Worm (Caenorhabditis elegans) whole organism, L4 larva: ENCODE measurements around the gene abce-1.

Experiments
- F10B5.3 ChIP-seq: sonication (generic microtip); optimal IDR thresholded peaks from 2 replicates; lab custom pipeline; 2016; ENCODE audit warnings: mild to moderate bottlenecking, missing genetic modification characterization, missing compliant biosample characterization
- F44E2.7 ChIP-seq: fragments of 200-800 bp; sonication (Bioruptor generic); IDR thresholded peaks from 2 replicates; pipeline ENCODE4 v2.1.2; 2022; ENCODE audit warnings: missing genetic modification characterization, missing compliant biosample characterization
- F49E8.2 ChIP-seq: sonication (generic microtip); optimal IDR thresholded peaks from 2 replicates; lab custom pipeline; 2016; ENCODE audit warnings: missing compliant biosample characterization, mild to moderate bottlenecking, missing genetic modification characterization, borderline replicate concordance
- Y48G9A.11 ChIP-seq: fragments of 200-800 bp; sonication (Bioruptor generic); IDR thresholded peaks from 2 replicates; pipeline ENCODE4 v1.3.6; 2022; ENCODE audit warnings: missing genetic modification reagents, missing genetic modification characterization, missing compliant biosample characterization
- aha-1 ChIP-seq: fragments of 150-350 bp; peaks from one replicate; lab custom pipeline; 2014; ENCODE audit warnings: missing biosample characterization, missing genetic modification characterization
- aly-2 ChIP-seq: sonication (generic microtip); optimal IDR thresholded peaks from 2 replicates; lab custom pipeline; 2018; ENCODE audit warnings: missing biosample characterization, missing genetic modification characterization
- arid-1 ChIP-seq: fragments of 200-800 bp; sonication (Bioruptor generic); conservative IDR thresholded peaks from 2 replicates; pipeline ENCODE4 v1.3.6; 2022; ENCODE audit warnings: missing genetic modification reagents, missing genetic modification characterization, missing compliant biosample characterization
- ceh-32 ChIP-seq: sonication (generic microtip); optimal IDR thresholded peaks from 2 replicates; lab custom pipeline; 2016; ENCODE audit warnings: mild to moderate bottlenecking, missing genetic modification characterization, missing compliant biosample characterization; ENCODE audit not compliant: poor library complexity
- ces-1 ChIP-seq: fragments of 150-350 bp; sonication (generic microtip); optimal IDR thresholded peaks from 4 replicates; lab custom pipeline; 2014; ENCODE audit warnings: missing biosample characterization, missing genetic modification reagents, missing genetic modification characterization
- cey-2 ChIP-seq: sonication (generic microtip); optimal IDR thresholded peaks from 3 replicates; lab custom pipeline; 2017; ENCODE audit warnings: missing genetic modification characterization, mild to moderate bottlenecking, missing compliant biosample characterization, antibody characterized with exemption, borderline replicate concordance; ENCODE audit not compliant: insufficient read depth
- ctbp-1 ChIP-seq: fragments of 200-800 bp; sonication (Bioruptor generic); IDR thresholded peaks from 2 replicates; pipeline ENCODE4 v1.3.6; 2022; ENCODE audit warnings: missing genetic modification reagents, missing genetic modification characterization, missing compliant biosample characterization
- daf-8 ChIP-seq: fragments of 200-800 bp; sonication (Bioruptor generic); IDR thresholded peaks from 2 replicates; pipeline ENCODE4 v1.3.6; 2022; ENCODE audit warnings: missing genetic modification characterization, missing compliant biosample characterization
- fkh-10 ChIP-seq: fragments of 150-350 bp; optimal IDR thresholded peaks from 2 replicates; lab custom pipeline; 2014; ENCODE audit warnings: missing biosample characterization, missing genetic modification reagents, missing genetic modification characterization
- hlh-30 ChIP-seq: sonication (generic microtip); optimal IDR thresholded peaks from 2 replicates; lab custom pipeline; 2017; ENCODE audit warnings: antibody characterized with exemption, mild to moderate bottlenecking, missing genetic modification characterization, missing compliant biosample characterization; ENCODE audit not compliant: insufficient read depth
- lin-1 ChIP-seq: fragments of 200-800 bp; sonication (Bioruptor generic); IDR thresholded peaks from 2 replicates; pipeline ENCODE4 v1.3.6; 2022; ENCODE audit warnings: missing genetic modification reagents, missing genetic modification characterization, missing compliant biosample characterization
- lsy-2 ChIP-seq, 2 experiments: fragments of 150-350 bp in 1 of 2; sonication (generic microtip) in 1 of 2; optimal IDR thresholded peaks; 2 replicates each; lab custom pipeline; 2014 to 2017; ENCODE audit warnings: missing biosample characterization in 2 of 2, missing genetic modification characterization in 2 of 2
- madf-9 ChIP-seq: fragments of 200-800 bp; sonication (Bioruptor generic); conservative IDR thresholded peaks from 2 replicates; pipeline ENCODE4 v1.3.6; 2022; ENCODE audit warnings: missing genetic modification reagents, missing genetic modification characterization, missing compliant biosample characterization
- mdl-1 ChIP-seq, 2 experiments: fragments of 150-350 bp in 1 of 2; sonication (generic microtip) in 1 of 2; optimal IDR thresholded peaks; 2 replicates each; lab custom pipeline; 2014 to 2017; ENCODE audit warnings: missing biosample characterization in 2 of 2, missing genetic modification characterization in 2 of 2
- mdt-29 ChIP-seq: fragments of 200-800 bp; sonication (Bioruptor generic); IDR thresholded peaks from 2 replicates; pipeline ENCODE4 v1.3.6; 2022; ENCODE audit warnings: missing genetic modification reagents, missing genetic modification characterization, missing compliant biosample characterization
- mep-1 ChIP-seq: fragments of 150-350 bp; sonication (generic microtip); optimal IDR thresholded peaks from 3 replicates; lab custom pipeline; 2014; ENCODE audit warnings: missing biosample characterization, missing genetic modification characterization
- mxl-2 ChIP-seq: fragments of 200-800 bp; sonication (Bioruptor generic); conservative IDR thresholded peaks from 2 replicates; pipeline ENCODE4 v1.3.6; 2022; ENCODE audit warnings: missing genetic modification reagents, missing genetic modification characterization, missing compliant biosample characterization
- nhr-10 ChIP-seq: fragments of 150-350 bp; optimal IDR thresholded peaks from 2 replicates; lab custom pipeline; 2014; ENCODE audit warnings: missing biosample characterization, missing genetic modification characterization
- nhr-102 ChIP-seq: sonication (generic microtip); optimal IDR thresholded peaks from 2 replicates; lab custom pipeline; 2016; ENCODE audit warnings: mild to moderate bottlenecking, missing genetic modification characterization, moderate library complexity, missing compliant biosample characterization
- nhr-11 ChIP-seq: fragments of 150-350 bp; optimal IDR thresholded peaks from 2 replicates; lab custom pipeline; 2014; ENCODE audit warnings: missing biosample characterization, missing genetic modification characterization
- nhr-237 ChIP-seq: sonication (generic microtip); optimal IDR thresholded peaks from 2 replicates; lab custom pipeline; 2017; ENCODE audit warnings: missing biosample characterization, missing genetic modification characterization
- nhr-76 ChIP-seq: fragments of 150-350 bp; optimal IDR thresholded peaks from 2 replicates; lab custom pipeline; 2014; ENCODE audit warnings: missing biosample characterization, missing genetic modification characterization
- pha-4 ChIP-seq, 2 experiments: fragments of 150-350 bp in 1 of 2; fragments of 200-800 bp in 1 of 2; sonication (Bioruptor generic) in 1 of 2; IDR thresholded peaks in 1 of 2; optimal IDR thresholded peaks in 1 of 2; 2 replicates each; pipeline versions ENCODE4 v1.3.6 to Lab custom; 2014 to 2022; ENCODE audit warnings: missing genetic modification characterization in 2 of 2, missing genetic modification reagents in 2 of 2, missing biosample characterization in 1 of 2, missing compliant biosample characterization in 1 of 2
- php-3 ChIP-seq: fragments of 200-800 bp; sonication (Bioruptor generic); IDR thresholded peaks from 2 replicates; pipeline ENCODE4 v1.3.6; 2022; ENCODE audit warnings: missing genetic modification reagents, missing genetic modification characterization, missing compliant biosample characterization
- unc-39 ChIP-seq: sonication (generic microtip); optimal IDR thresholded peaks from 2 replicates; lab custom pipeline; 2017; ENCODE audit warnings: missing biosample characterization, missing genetic modification characterization
- unc-62 ChIP-seq, 3 experiments: fragments of 150-350 bp in 1 of 3; sonication (generic microtip); optimal IDR thresholded peaks in 2 of 3; peaks in 1 of 3; 1 replicate in 1 of 3; 2 replicates in 2 of 3; lab custom pipeline; 2014 to 2017; ENCODE audit warnings: missing biosample characterization in 3 of 3, missing genetic modification characterization in 3 of 3, missing genetic modification reagents in 3 of 3, missing genotype in 1 of 3
- zfp-3 ChIP-seq: fragments of 200-800 bp; sonication (Bioruptor generic); conservative IDR thresholded peaks from 2 replicates; pipeline ENCODE4 v1.3.6; 2022; ENCODE audit warnings: missing genetic modification reagents, missing genetic modification characterization, missing compliant biosample characterization
- zip-2 ChIP-seq: fragments of 150-350 bp; optimal IDR thresholded peaks from 2 replicates; lab custom pipeline; 2014; ENCODE audit warnings: missing biosample characterization, missing genetic modification characterization

abce-1 gene

ce11 chrIII:13107307-13107706 lies 46.3 kb upstream of the abce-1 start, which contains the start of gene dhhc-8:
Gene dhhc-8 (plus strand): TSS chrIII:13107607.
- TF ChIP-seq nhr-11 (tag; lab: Kevin White, UChicago) = no peak
- TF ChIP-seq zfp-3 (GFP tag; lab: Robert Waterston, UW) = no peak
- TF ChIP-seq hlh-30 (tag; lab: Kevin White, UChicago) = no peak
- no peak for TF ChIP-seq pha-4 (GFP tag; IDR thresholded peaks at IDR 0.05; lab: Robert Waterston, UW)
- no peak for TF ChIP-seq pha-4 (tag; optimal IDR thresholded peaks at IDR 0.05; lab: Kevin White, UChicago)
- TF ChIP-seq unc-39 (tag; lab: Kevin White, UChicago) = no peak
- no peak for TF ChIP-seq mep-1 (tag; lab: Kevin White, UChicago)
- no peak for TF ChIP-seq arid-1 (GFP tag; lab: Robert Waterston, UW)
- no peak for TF ChIP-seq nhr-10 (tag; lab: Kevin White, UChicago)
- TF ChIP-seq Y48G9A.11 (GFP tag; lab: Robert Waterston, UW) = no peak
- TF ChIP-seq fkh-10 (GFP tag; lab: Kevin White, UChicago) = no peak
- no peak for TF ChIP-seq mdl-1 (tag; optimal IDR thresholded peaks at IDR 0.05; lab: Kevin White, UChicago)
- TF ChIP-seq php-3 (GFP tag; lab: Robert Waterston, UW) = no peak
- TF ChIP-seq F44E2.7 = no peak
- TF ChIP-seq ceh-32 (tag; lab: Kevin White, UChicago) = no peak
- TF ChIP-seq madf-9 = no peak
- no peak for TF ChIP-seq nhr-76 (tag; lab: Kevin White, UChicago)
- TF ChIP-seq daf-8 = no peak

- TF ChIP-seq aha-1 (tag; lab: Kevin White, UChicago) (peak; percentile 93), lin-1 (GFP tag; lab: Robert Waterston, UW) (no peak), F10B5.3 (tag; lab: Kevin White, UChicago) (no peak), zip-2 (tag; lab: Kevin White, UChicago) (no peak)
Observed at ce11 chrIII:13118460-13118859, 35.2 kb upstream of the abce-1 start.

ce11 chrIII:13119520-13119919 lies 34.1 kb upstream of the abce-1 start, which contains the start of gene zig-8:
Gene zig-8 (plus strand): TSS chrIII:13119820.
- TF ChIP-seq ctbp-1 (GFP tag; lab: Robert Waterston, UW) (peak; percentile 23; the same call in 1 of the 2 replicates), aha-1 (tag; lab: Kevin White, UChicago) (peak; percentile 23), Y48G9A.11 (GFP tag; lab: Robert Waterston, UW) (no peak)
- TF ChIP-seq, all 104 proteins: peak for 2

ce11 chrIII:13123440-13123839 lies 30.2 kb upstream of the abce-1 start:
- TF ChIP-seq mdt-29 (GFP tag; lab: Robert Waterston, UW) = no peak
- no peak for TF ChIP-seq nhr-102
- no peak for TF ChIP-seq lsy-2 (tag; optimal IDR thresholded peaks at IDR 0.05; lab: Kevin White, UChicago)
- TF ChIP-seq aly-2 = no peak
- no peak for TF ChIP-seq aha-1 (tag; lab: Kevin White, UChicago)
- peak in 1 of 2 experiments; percentile 38 for TF ChIP-seq unc-62 (GFP tag; optimal IDR thresholded peaks at IDR 0.05 in 1 of 2; lab: Kevin White, UChicago)
- TF ChIP-seq unc-62 (tag; optimal IDR thresholded peaks at IDR 0.05; lab: Kevin White, UChicago) = no peak
- TF ChIP-seq F49E8.2 = no peak
- TF ChIP-seq ces-1 = peak; percentile 30
- peak; percentile 91 for TF ChIP-seq fkh-10 (GFP tag; lab: Kevin White, UChicago)

- TF ChIP-seq cey-2 (tag; lab: Kevin White, UChicago) (no peak), unc-39 (tag; lab: Kevin White, UChicago) (no peak), daf-8 (no peak), nhr-237 (tag; lab: Kevin White, UChicago) (no peak), mxl-2 (GFP tag; lab: Robert Waterston, UW) (no peak)
Observed at ce11 chrIII:13127157-13127556, 26.5 kb upstream of the abce-1 start.
